Worm (Caenorhabditis elegans) whole organism, young adult: ENCODE measurements around the gene lpr-5.
A peak's percentile ranks its signal among the peaks of the same experiment; 100 is the strongest.

Experiments used
- F52B5.7 ChIP-seq: sonication (generic microtip); optimal IDR thresholded peaks from 2 replicates; lab custom pipeline; 2016; ENCODE audit warnings: mild to moderate bottlenecking, missing genetic modification characterization, missing compliant biosample characterization
- F57C9.4 ChIP-seq: sonication (generic microtip); optimal IDR thresholded peaks from 2 replicates; lab custom pipeline; 2017; ENCODE audit warnings: mild to moderate bottlenecking, missing genetic modification characterization, missing compliant biosample characterization
- K12H6.12 ChIP-seq: fragments of 200-800 bp; sonication (Bioruptor generic); optimal IDR thresholded peaks from 2 replicates; lab custom pipeline; 2018; ENCODE audit warnings: mild to moderate bottlenecking, missing genetic modification characterization, missing compliant biosample characterization
- T07F8.4 ChIP-seq: sonication (generic microtip); optimal IDR thresholded peaks from 2 replicates; lab custom pipeline; 2016; ENCODE audit warnings: mild to moderate bottlenecking, missing genetic modification characterization, moderate library complexity, missing compliant biosample characterization
- Y67H2A.10 ChIP-seq: fragments of 200-800 bp; sonication (Bioruptor generic); conservative IDR thresholded peaks from 2 replicates; pipeline ENCODE4 v1.3.6; 2022; ENCODE audit warnings: missing genetic modification reagents, missing genetic modification characterization, missing compliant biosample characterization
- ZK185.1 ChIP-seq: sonication (generic microtip); optimal IDR thresholded peaks from 2 replicates; lab custom pipeline; 2016; ENCODE audit warnings: mild to moderate bottlenecking, missing genetic modification characterization, missing compliant biosample characterization; ENCODE audit not compliant: poor library complexity, severe bottlenecking
- akir-1 ChIP-seq: fragments of 200-800 bp; sonication (Bioruptor generic); optimal IDR thresholded peaks from 2 replicates; lab custom pipeline; 2018; ENCODE audit warnings: mild to moderate bottlenecking, missing genetic modification characterization, moderate library complexity, missing compliant biosample characterization
- aptf-2 ChIP-seq: fragments of 200-800 bp; sonication (Bioruptor generic); conservative IDR thresholded peaks from 2 replicates; pipeline ENCODE4 v1.3.6; 2022; ENCODE audit warnings: missing genetic modification reagents, missing genetic modification characterization, missing compliant biosample characterization
- athp-1 ChIP-seq: sonication (generic microtip); optimal IDR thresholded peaks from 2 replicates; lab custom pipeline; 2017; ENCODE audit warnings: mild to moderate bottlenecking, missing genetic modification characterization, missing compliant biosample characterization
- bed-2 ChIP-seq: fragments of 200-800 bp; sonication (Bioruptor generic); IDR thresholded peaks from 2 replicates; pipeline ENCODE4 v1.3.6; 2022; ENCODE audit warnings: missing genetic modification reagents, missing genetic modification characterization, missing compliant biosample characterization
- cebp-1 ChIP-seq, 2 experiments: fragments of 200-800 bp in 1 of 2; sonication (Bioruptor generic) in 1 of 2; sonication (generic microtip) in 1 of 2; IDR thresholded peaks in 1 of 2; optimal IDR thresholded peaks in 1 of 2; 2 replicates each; pipeline versions ENCODE4 v1.3.6 to Lab custom; 2017 to 2022; ENCODE audit warnings: missing compliant biosample characterization in 2 of 2, missing genetic modification characterization in 2 of 2, mild to moderate bottlenecking in 1 of 2, missing genetic modification reagents in 1 of 2, moderate library complexity in 1 of 2
- ceh-27 ChIP-seq: fragments of 200-800 bp; sonication (Bioruptor generic); optimal IDR thresholded peaks from 2 replicates; lab custom pipeline; 2018; ENCODE audit warnings: mild to moderate bottlenecking, missing genetic modification characterization, moderate library complexity, missing compliant biosample characterization
- ceh-40 ChIP-seq: fragments of 200-800 bp; sonication (Bioruptor generic); IDR thresholded peaks from 2 replicates; pipeline ENCODE4 v1.3.6; 2022; ENCODE audit warnings: missing genetic modification characterization, missing compliant biosample characterization
- ceh-58 ChIP-seq: fragments of 200-800 bp; sonication (Bioruptor generic); IDR thresholded peaks from 2 replicates; pipeline ENCODE4 v1.3.6; 2022; ENCODE audit warnings: missing genetic modification characterization, missing compliant biosample characterization
- ceh-91 ChIP-seq: fragments of 200-800 bp; sonication (Bioruptor generic); IDR thresholded peaks from 2 replicates; pipeline ENCODE4 v1.3.6; 2022; ENCODE audit warnings: missing genetic modification reagents, missing genetic modification characterization, missing compliant biosample characterization
- dox-1 ChIP-seq: fragments of 200-800 bp; sonication (Bioruptor generic); IDR thresholded peaks from 2 replicates; pipeline ENCODE4 v1.3.6; 2022; ENCODE audit warnings: missing genetic modification reagents, missing genetic modification characterization, missing compliant biosample characterization
- dpff-1 ChIP-seq: sonication (generic microtip); optimal IDR thresholded peaks from 2 replicates; lab custom pipeline; 2017; ENCODE audit warnings: mild to moderate bottlenecking, missing genetic modification characterization, missing compliant biosample characterization
- egrh-3 ChIP-seq: fragments of 200-800 bp; sonication (Bioruptor generic); IDR thresholded peaks from 2 replicates; pipeline ENCODE4 v1.3.6; 2022; ENCODE audit warnings: missing genetic modification reagents, missing genetic modification characterization, missing compliant biosample characterization
- ets-4 ChIP-seq: fragments of 200-800 bp; sonication (Bioruptor generic); optimal IDR thresholded peaks from 2 replicates; lab custom pipeline; 2018; ENCODE audit warnings: mild to moderate bottlenecking, missing genetic modification characterization, missing compliant biosample characterization
- gei-17 ChIP-seq: fragments of 200-800 bp; sonication (Bioruptor generic); optimal IDR thresholded peaks from 2 replicates; lab custom pipeline; 2018; ENCODE audit warnings: mild to moderate bottlenecking, missing genetic modification characterization, missing compliant biosample characterization
- him-1 ChIP-seq: sonication (generic microtip); optimal IDR thresholded peaks from 2 replicates; lab custom pipeline; 2016; ENCODE audit warnings: missing genotype, missing genetic modification reagents, missing genetic modification characterization, missing compliant biosample characterization
- hmg-1.2 ChIP-seq: fragments of 200-800 bp; sonication (Bioruptor generic); IDR thresholded peaks from 2 replicates; pipeline ENCODE4 v1.3.6; 2022; ENCODE audit warnings: missing genetic modification reagents, missing genetic modification characterization, missing compliant biosample characterization
- hrde-1 ChIP-seq: sonication (generic microtip); optimal IDR thresholded peaks from 2 replicates; lab custom pipeline; 2016; ENCODE audit warnings: missing genetic modification characterization, mild to moderate bottlenecking, missing compliant biosample characterization, moderate library complexity, missing genotype, missing genetic modification reagents, borderline replicate concordance
- lag-1 ChIP-seq: fragments of 200-800 bp; sonication (Bioruptor generic); IDR thresholded peaks from 2 replicates; pipeline ENCODE4 v1.3.6; 2022; ENCODE audit warnings: missing genetic modification reagents, missing genetic modification characterization, missing compliant biosample characterization
- lin-26 ChIP-seq: fragments of 200-800 bp; sonication (Bioruptor generic); IDR thresholded peaks from 2 replicates; pipeline ENCODE4 v1.3.6; 2022; ENCODE audit warnings: missing genetic modification reagents, missing genetic modification characterization, missing compliant biosample characterization
- lin-40 ChIP-seq: sonication (generic microtip); optimal IDR thresholded peaks from 2 replicates; lab custom pipeline; 2016; ENCODE audit warnings: missing genetic modification characterization, mild to moderate bottlenecking, missing compliant biosample characterization, missing genotype, missing genetic modification reagents
- lsy-27 ChIP-seq: sonication (generic microtip); optimal IDR thresholded peaks from 2 replicates; lab custom pipeline; 2017; ENCODE audit warnings: missing genetic modification characterization, mild to moderate bottlenecking, missing compliant biosample characterization, antibody characterized with exemption, missing genotype, borderline replicate concordance; ENCODE audit not compliant: insufficient read depth
- madf-10 ChIP-seq: sonication (generic microtip); optimal IDR thresholded peaks from 2 replicates; lab custom pipeline; 2016; ENCODE audit warnings: mild to moderate bottlenecking, missing genetic modification characterization, missing compliant biosample characterization
- nhr-27 ChIP-seq: fragments of 200-800 bp; sonication (Bioruptor generic); optimal IDR thresholded peaks from 2 replicates; lab custom pipeline; 2018; ENCODE audit warnings: mild to moderate bottlenecking, missing genetic modification characterization, moderate library complexity, missing compliant biosample characterization
- nhr-90 ChIP-seq: sonication (generic microtip); optimal IDR thresholded peaks from 2 replicates; lab custom pipeline; 2016; ENCODE audit warnings: missing genotype, mild to moderate bottlenecking, missing genetic modification characterization, missing compliant biosample characterization
- sdz-38 ChIP-seq: sonication (generic microtip); optimal IDR thresholded peaks from 2 replicates; lab custom pipeline; 2016; ENCODE audit warnings: missing genotype, missing genetic modification characterization, missing compliant biosample characterization
- snpc-1.3 ChIP-seq: sonication (generic microtip); optimal IDR thresholded peaks from 2 replicates; lab custom pipeline; 2017; ENCODE audit warnings: missing genetic modification characterization, mild to moderate bottlenecking, missing compliant biosample characterization, antibody characterized with exemption, moderate library complexity, missing genotype, missing genetic modification reagents; ENCODE audit not compliant: insufficient read depth
- snpc-3.4 ChIP-seq: sonication (generic microtip); optimal IDR thresholded peaks from 2 replicates; lab custom pipeline; 2017; ENCODE audit warnings: missing genetic modification characterization, mild to moderate bottlenecking, missing compliant biosample characterization, antibody characterized with exemption, moderate library complexity, missing genotype, missing genetic modification reagents
- unc-62 ChIP-seq: fragments of 150-350 bp; optimal IDR thresholded peaks from 2 replicates; lab custom pipeline; 2014; ENCODE audit warnings: missing biosample characterization, missing genetic modification reagents, missing genetic modification characterization
- zfh-2 ChIP-seq: fragments of 200-800 bp; sonication (Bioruptor generic); conservative IDR thresholded peaks from 2 replicates; pipeline ENCODE4 v1.3.6; 2022; ENCODE audit warnings: missing genetic modification reagents, missing genetic modification characterization, missing compliant biosample characterization
- zim-3 ChIP-seq: sonication (generic microtip); optimal IDR thresholded peaks from 2 replicates; lab custom pipeline; 2017; ENCODE audit warnings: mild to moderate bottlenecking, missing genetic modification characterization, moderate library complexity, missing compliant biosample characterization
- ztf-18 ChIP-seq: sonication (generic microtip); optimal IDR thresholded peaks from 2 replicates; lab custom pipeline; 2016; ENCODE audit warnings: missing genotype, mild to moderate bottlenecking, missing genetic modification characterization, missing compliant biosample characterization
- ztf-22 ChIP-seq: fragments of 200-800 bp; sonication (Bioruptor generic); optimal IDR thresholded peaks from 2 replicates; lab custom pipeline; 2018; ENCODE audit warnings: mild to moderate bottlenecking, missing genetic modification characterization, moderate library complexity, missing compliant biosample characterization
- ztf-28 ChIP-seq: fragments of 200-800 bp; sonication (Bioruptor generic); IDR thresholded peaks from 2 replicates; pipeline ENCODE4 v1.3.6; 2022; ENCODE audit warnings: missing genetic modification reagents, missing genetic modification characterization, missing compliant biosample characterization

lpr-5 gene

DNA sequence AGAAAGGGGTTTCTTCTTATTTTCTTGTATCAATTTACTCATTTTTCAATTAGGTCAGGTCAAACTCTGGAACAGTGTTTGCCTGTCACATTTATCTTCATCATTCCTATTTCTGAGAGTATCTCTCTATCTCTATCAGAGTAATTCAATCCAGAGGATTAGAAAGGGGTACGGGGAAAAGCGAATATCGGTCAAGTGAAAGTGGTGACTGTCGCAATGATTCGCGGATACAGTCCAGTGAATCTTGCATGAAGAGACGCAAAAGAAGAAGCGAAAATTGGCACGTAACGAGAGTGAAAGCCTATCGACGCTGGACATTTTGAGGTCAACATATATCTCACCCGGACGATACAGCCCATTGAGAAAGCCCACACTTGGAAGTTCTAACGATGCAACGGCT is 2.9 kb downstream of the lpr-5 start, which contains the start of gene lpr-4:
Gene lpr-4 (plus strand): TSS at position 328 of the 400 bp plus-strand sequence.
- TF ChIP-seq F52B5.7 (no peak), lsy-27 (tag; lab: Kevin White, UChicago) (no peak), dpff-1 (no peak), zim-3 (tag; lab: Kevin White, UChicago) (no peak), Y67H2A.10 (GFP tag; lab: Robert Waterston, UW) (no peak), ceh-58 (GFP tag; lab: Robert Waterston, UW) (no peak), ztf-28 (GFP tag; lab: Robert Waterston, UW) (no peak), egrh-3 (GFP tag; lab: Robert Waterston, UW) (no peak), nhr-90 (tag; lab: Kevin White, UChicago) (no peak), T07F8.4 (tag; lab: Kevin White, UChicago) (no peak)

DNA sequence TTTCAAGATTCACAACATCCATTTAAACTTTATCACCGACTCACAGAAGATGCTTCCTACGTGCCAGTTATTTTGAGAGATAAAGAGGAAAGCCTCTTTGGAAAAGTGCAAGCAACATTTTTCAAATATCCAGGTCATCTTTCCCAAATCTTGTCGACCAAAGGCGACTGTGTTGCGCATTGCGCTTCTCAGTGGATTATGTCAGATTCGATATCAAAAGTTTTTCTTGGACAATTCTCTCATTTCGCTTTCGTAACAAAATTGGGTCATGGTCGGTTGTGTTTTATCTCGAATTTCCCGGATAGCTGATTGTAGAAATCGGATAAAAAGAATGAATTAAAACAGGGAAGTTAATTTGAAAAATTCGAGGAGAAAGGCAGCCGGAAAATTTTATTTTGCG is 5.3 kb downstream of the lpr-5 start:
- TF ChIP-seq madf-10 (tag; lab: Kevin White, UChicago) (no peak), F57C9.4 (tag; lab: Kevin White, UChicago) (no peak), dox-1 (GFP tag; lab: Robert Waterston, UW) (no peak), athp-1 (tag; lab: Kevin White, UChicago) (no peak), ztf-18 (tag; lab: Kevin White, UChicago) (no peak), nhr-90 (tag; lab: Kevin White, UChicago) (no peak), sdz-38 (tag; lab: Kevin White, UChicago) (no peak), ceh-91 (no peak), zfh-2 (GFP tag; lab: Robert Waterston, UW) (no peak), nhr-27 (no peak), F52B5.7 (no peak), ztf-22 (GFP tag; lab: Kevin White, UChicago) (no peak), ceh-27 (no peak), cebp-1 (GFP tag; IDR thresholded peaks at IDR 0.05; lab: Robert Waterston, UW) (no peak), cebp-1 (tag; optimal IDR thresholded peaks at IDR 0.05; lab: Kevin White, UChicago) (no peak), gei-17 (GFP tag; lab: Kevin White, UChicago) (no peak)

- TF ChIP-seq unc-62 (GFP tag; lab: Kevin White, UChicago) (no peak), K12H6.12 (tag; lab: Kevin White, UChicago) (peak; percentile 20), zfh-2 (GFP tag; lab: Robert Waterston, UW) (peak; percentile 59)
Measured at ce11 chrX:11068334-11068733, 6.4 kb downstream of the lpr-5 start, which contains the start of gene apt-9. Gene apt-9, plus strand, starts transcription at chrX:11068527.

DNA sequence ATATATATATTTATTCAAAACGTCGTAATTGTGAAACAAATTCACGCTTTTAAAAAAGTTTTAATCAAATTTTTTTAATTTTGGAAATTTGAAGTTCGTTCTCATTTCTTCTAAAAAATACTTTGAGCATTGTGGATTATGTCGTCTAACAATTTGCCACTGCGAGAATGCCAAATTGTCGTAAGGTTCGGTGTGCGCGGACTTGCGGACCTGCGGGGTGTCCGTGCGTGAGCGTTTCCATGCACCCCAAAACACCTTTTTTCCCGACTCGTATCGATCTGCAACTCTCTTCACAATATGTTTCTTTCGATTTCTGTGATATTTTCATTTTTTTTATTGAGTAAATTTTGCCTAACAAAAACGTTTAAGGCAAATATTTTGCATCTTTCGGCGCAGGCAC is 10.8 kb downstream of the lpr-5 start:
- TF ChIP-seq hrde-1 (tag; lab: Kevin White, UChicago) (no peak), ceh-40 (GFP tag; lab: Robert Waterston, UW) (no peak), ZK185.1 (tag; lab: Kevin White, UChicago) (no peak), unc-62 (GFP tag; lab: Kevin White, UChicago) (no peak), snpc-3.4 (tag; lab: Kevin White, UChicago) (no peak), aptf-2 (GFP tag; lab: Robert Waterston, UW) (no peak), ets-4 (GFP tag; lab: Kevin White, UChicago) (no peak), F52B5.7 (no peak), snpc-1.3 (no peak), hmg-1.2 (no peak), lin-40 (tag; lab: Kevin White, UChicago) (no peak), akir-1 (GFP tag; lab: Kevin White, UChicago) (no peak), ztf-22 (GFP tag; lab: Kevin White, UChicago) (no peak), zfh-2 (GFP tag; lab: Robert Waterston, UW) (no peak), lag-1 (GFP tag; lab: Robert Waterston, UW) (no peak), bed-2 (GFP tag; lab: Robert Waterston, UW) (no peak), him-1 (tag; lab: Kevin White, UChicago) (no peak), ceh-91 (no peak), lin-26 (GFP tag; lab: Robert Waterston, UW) (no peak)
- TF ChIP-seq, all 124 proteins: peak for 0
